Worm (Caenorhabditis elegans): ENCODE data around the gene T04C12.1.

- TF ChIP-seq egrh-3 (GFP tag; IDR thresholded peaks at IDR 0.05) (no peak), ztf-28 (GFP tag; IDR thresholded peaks at IDR 0.05) (no peak), tlf-1 (GFP tag; optimal IDR thresholded peaks at IDR 0.05) (no peak)
Observed at ce11 chrV:11027740-11028139, 31.3 kb downstream of the T04C12.1 start.

Measured in whole organism, young adult.